Worm (Caenorhabditis elegans) whole organism, L1 larva: ENCODE data around the gene K01F9.2.

Experiments
- C04F5.9 ChIP-seq: sonication (generic microtip); optimal IDR thresholded peaks from 2 replicates; lab custom pipeline; 2016; ENCODE audit warnings: missing genetic modification characterization, missing compliant biosample characterization
- C16A3.4 ChIP-seq: fragments of 150-350 bp; optimal IDR thresholded peaks from 2 replicates; lab custom pipeline; 2014; ENCODE audit warnings: missing biosample characterization, missing genetic modification characterization
- F16B12.6 ChIP-seq: fragments of 150-350 bp; optimal IDR thresholded peaks from 2 replicates; lab custom pipeline; 2014; ENCODE audit warnings: missing biosample characterization, missing genetic modification characterization
- Y116A8C.19 ChIP-seq: sonication (generic microtip); optimal IDR thresholded peaks from 2 replicates; lab custom pipeline; 2016; ENCODE audit warnings: missing compliant biosample characterization, missing genetic modification characterization, borderline replicate concordance
- aha-1 ChIP-seq: fragments of 150-350 bp; optimal IDR thresholded peaks from 2 replicates; lab custom pipeline; 2014; ENCODE audit warnings: missing biosample characterization, missing genetic modification characterization
- ama-1 ChIP-seq: fragments of 150-350 bp; optimal IDR thresholded peaks from 2 replicates; lab custom pipeline; 2014
- blmp-1 ChIP-seq: fragments of 150-350 bp; optimal IDR thresholded peaks from 2 replicates; lab custom pipeline; 2014; ENCODE audit warnings: missing biosample characterization, missing genetic modification characterization
- ceh-63 ChIP-seq: fragments of 200-800 bp; sonication (Bioruptor generic); optimal IDR thresholded peaks from 2 replicates; lab custom pipeline; 2018; ENCODE audit warnings: mild to moderate bottlenecking, missing genetic modification characterization, missing compliant biosample characterization
- ceh-88 ChIP-seq: fragments of 200-800 bp; sonication (Bioruptor generic); IDR thresholded peaks from 2 replicates; pipeline ENCODE4 v1.3.6; 2022; ENCODE audit warnings: missing genetic modification characterization, missing compliant biosample characterization
- ces-1 ChIP-seq: fragments of 150-350 bp; optimal IDR thresholded peaks from 2 replicates; lab custom pipeline; 2014; ENCODE audit warnings: missing biosample characterization, missing genetic modification reagents, missing genetic modification characterization
- dsc-1 ChIP-seq: sonication (generic microtip); optimal IDR thresholded peaks from 2 replicates; lab custom pipeline; 2016; ENCODE audit warnings: mild to moderate bottlenecking, missing genetic modification characterization, missing compliant biosample characterization
- efl-1 ChIP-seq, 4 experiments: fragments of 150-350 bp; optimal IDR thresholded peaks in 3 of 4; peaks in 1 of 4; 1 replicate in 1 of 4; 2 replicates in 3 of 4; lab custom pipeline; 2014; ENCODE audit warnings: missing biosample characterization in 2 of 4, missing genetic modification characterization in 2 of 4, missing genetic modification reagents in 2 of 4
- efl-3 ChIP-seq: fragments of 200-800 bp; sonication (Bioruptor generic); optimal IDR thresholded peaks from 2 replicates; lab custom pipeline; 2018; ENCODE audit warnings: mild to moderate bottlenecking, missing genetic modification characterization, missing compliant biosample characterization
- egl-27 ChIP-seq, 2 experiments: fragments of 150-350 bp in 1 of 2; sonication (generic microtip); optimal IDR thresholded peaks; 3 replicates each; lab custom pipeline; 2017 to 2018; ENCODE audit warnings: missing biosample characterization in 2 of 2, missing genetic modification characterization in 2 of 2, missing genetic modification reagents in 2 of 2
- ets-5 ChIP-seq: fragments of 200-800 bp; sonication (Bioruptor generic); IDR thresholded peaks from 2 replicates; pipeline ENCODE4 v1.3.6; 2022; ENCODE audit warnings: missing genetic modification characterization, missing compliant biosample characterization
- fkh-10 ChIP-seq: sonication (generic microtip); optimal IDR thresholded peaks from 2 replicates; lab custom pipeline; 2017; ENCODE audit warnings: missing biosample characterization, missing genetic modification reagents, missing genetic modification characterization
- fkh-8 ChIP-seq: sonication (generic microtip); optimal IDR thresholded peaks from 2 replicates; lab custom pipeline; 2016; ENCODE audit warnings: mild to moderate bottlenecking, missing genetic modification characterization, missing compliant biosample characterization
- fos-1 ChIP-seq: fragments of 150-350 bp; optimal IDR thresholded peaks from 2 replicates; lab custom pipeline; 2014; ENCODE audit warnings: missing biosample characterization, missing genetic modification characterization
- grh-1 ChIP-seq: fragments of 200-800 bp; sonication (Bioruptor generic); IDR thresholded peaks from 2 replicates; pipeline ENCODE4 v1.3.6; 2022; ENCODE audit warnings: missing genetic modification reagents, missing genetic modification characterization, missing compliant biosample characterization
- hlh-17 ChIP-seq: fragments of 200-800 bp; sonication (Bioruptor generic); optimal IDR thresholded peaks from 2 replicates; lab custom pipeline; 2018; ENCODE audit warnings: missing genetic modification characterization, mild to moderate bottlenecking, missing compliant biosample characterization, moderate library complexity, borderline replicate concordance
- irx-1 ChIP-seq: sonication (generic microtip); optimal IDR thresholded peaks from 2 replicates; lab custom pipeline; 2016; ENCODE audit warnings: missing genetic modification characterization, missing compliant biosample characterization
- lin-14 ChIP-seq: fragments of 200-800 bp; sonication (Bioruptor generic); optimal IDR thresholded peaks from 2 replicates; lab custom pipeline; 2018; ENCODE audit warnings: mild to moderate bottlenecking, missing genetic modification characterization, moderate library complexity, missing compliant biosample characterization
- lin-15B ChIP-seq: fragments of 150-350 bp; sonication (generic microtip); optimal IDR thresholded peaks from 3 replicates; lab custom pipeline; 2014; ENCODE audit warnings: missing biosample characterization, missing genetic modification characterization
- lir-3 ChIP-seq: sonication (generic microtip); optimal IDR thresholded peaks from 2 replicates; lab custom pipeline; 2016; ENCODE audit warnings: mild to moderate bottlenecking, missing genetic modification characterization, moderate library complexity, missing compliant biosample characterization; ENCODE audit not compliant: poor library complexity
- lsy-2 ChIP-seq, 2 experiments: fragments of 150-350 bp; optimal IDR thresholded peaks; 2 replicates each; lab custom pipeline; 2014; ENCODE audit warnings: missing biosample characterization in 2 of 2, missing genetic modification characterization in 2 of 2
- mab-9 ChIP-seq: fragments of 200-800 bp; sonication (Bioruptor generic); IDR thresholded peaks from 2 replicates; pipeline ENCODE4 v1.3.6; 2022; ENCODE audit warnings: missing genetic modification reagents, missing genetic modification characterization, missing compliant biosample characterization
- mef-2 ChIP-seq: fragments of 150-350 bp; optimal IDR thresholded peaks from 2 replicates; lab custom pipeline; 2014; ENCODE audit warnings: missing biosample characterization, missing genetic modification characterization
- mep-1 ChIP-seq: fragments of 150-350 bp; optimal IDR thresholded peaks from 2 replicates; lab custom pipeline; 2014; ENCODE audit warnings: missing biosample characterization, missing genetic modification characterization
- nhr-19 ChIP-seq: fragments of 200-800 bp; sonication (Bioruptor generic); conservative IDR thresholded peaks from 2 replicates; pipeline ENCODE4 v1.3.6; 2022; ENCODE audit warnings: missing genetic modification characterization, missing compliant biosample characterization
- nhr-237 ChIP-seq: fragments of 150-350 bp; optimal IDR thresholded peaks from 2 replicates; lab custom pipeline; 2014; ENCODE audit warnings: missing biosample characterization, missing genetic modification characterization
- nhr-71 ChIP-seq: sonication (generic microtip); optimal IDR thresholded peaks from 2 replicates; lab custom pipeline; 2016; ENCODE audit warnings: mild to moderate bottlenecking, missing genetic modification characterization, moderate library complexity, missing compliant biosample characterization
- nhr-76 ChIP-seq: sonication (generic microtip); optimal IDR thresholded peaks from 2 replicates; lab custom pipeline; 2017; ENCODE audit warnings: missing biosample characterization, missing genetic modification characterization
- nhr-77 ChIP-seq: fragments of 150-350 bp; optimal IDR thresholded peaks from 2 replicates; lab custom pipeline; 2014; ENCODE audit warnings: missing biosample characterization, missing genetic modification characterization
- nhr-84 ChIP-seq: sonication (generic microtip); optimal IDR thresholded peaks from 2 replicates; lab custom pipeline; 2017; ENCODE audit warnings: missing biosample characterization, missing genetic modification characterization
- nhr-85 ChIP-seq: sonication (generic microtip); peaks from one replicate; lab custom pipeline; 2016; ENCODE audit warnings: missing genetic modification characterization, inconsistent platforms, missing compliant biosample characterization
- nhr-90 ChIP-seq: sonication (generic microtip); optimal IDR thresholded peaks from 2 replicates; lab custom pipeline; 2016; ENCODE audit warnings: mild to moderate bottlenecking, missing genetic modification characterization, missing compliant biosample characterization; ENCODE audit not compliant: poor library complexity
- pqm-1 ChIP-seq: sonication (generic microtip); optimal IDR thresholded peaks from 3 replicates; lab custom pipeline; 2017; ENCODE audit warnings: missing biosample characterization, missing genetic modification characterization
- rnt-1 ChIP-seq: sonication (generic microtip); optimal IDR thresholded peaks from 2 replicates; lab custom pipeline; 2016; ENCODE audit warnings: mild to moderate bottlenecking, missing genetic modification characterization, moderate library complexity, missing compliant biosample characterization
- skn-1 ChIP-seq: fragments of 150-350 bp; optimal IDR thresholded peaks from 2 replicates; lab custom pipeline; 2014; ENCODE audit warnings: missing biosample characterization, missing genetic modification characterization
- snpc-4 ChIP-seq: fragments of 150-350 bp; optimal IDR thresholded peaks from 2 replicates; lab custom pipeline; 2014; ENCODE audit warnings: missing biosample characterization, missing genetic modification characterization
- sox-4 ChIP-seq: sonication (generic microtip); optimal IDR thresholded peaks from 2 replicates; lab custom pipeline; 2016; ENCODE audit warnings: missing genetic modification characterization, missing compliant biosample characterization
- sptf-1 ChIP-seq: fragments of 150-350 bp; optimal IDR thresholded peaks from 2 replicates; lab custom pipeline; 2014; ENCODE audit warnings: missing biosample characterization, missing genetic modification characterization
- sup-37 ChIP-seq: fragments of 200-800 bp; sonication (Bioruptor generic); optimal IDR thresholded peaks from 2 replicates; lab custom pipeline; 2018; ENCODE audit warnings: mild to moderate bottlenecking, missing genetic modification characterization, missing compliant biosample characterization
- swsn-7 ChIP-seq: sonication (generic microtip); optimal IDR thresholded peaks from 2 replicates; lab custom pipeline; 2016; ENCODE audit warnings: missing genetic modification characterization, missing compliant biosample characterization
- tbx-2 ChIP-seq: sonication (generic microtip); optimal IDR thresholded peaks from 2 replicates; lab custom pipeline; 2016; ENCODE audit warnings: missing genetic modification characterization, missing compliant biosample characterization
- tlp-1 ChIP-seq: fragments of 150-350 bp; optimal IDR thresholded peaks from 2 replicates; lab custom pipeline; 2014; ENCODE audit warnings: missing biosample characterization, missing genetic modification characterization
- unc-130 ChIP-seq: fragments of 150-350 bp; optimal IDR thresholded peaks from 2 replicates; lab custom pipeline; 2017; ENCODE audit warnings: missing biosample characterization, missing genetic modification characterization, inconsistent platforms
- unc-62 ChIP-seq: fragments of 150-350 bp; optimal IDR thresholded peaks from 2 replicates; lab custom pipeline; 2014; ENCODE audit warnings: missing biosample characterization, missing genetic modification reagents, missing genetic modification characterization
- unc-86 ChIP-seq: sonication (generic microtip); optimal IDR thresholded peaks from 2 replicates; lab custom pipeline; 2016; ENCODE audit warnings: missing genetic modification characterization, missing compliant biosample characterization
- vab-15 ChIP-seq: sonication (generic microtip); optimal IDR thresholded peaks from 2 replicates; lab custom pipeline; 2017; ENCODE audit warnings: missing genotype, mild to moderate bottlenecking, missing genetic modification characterization, missing compliant biosample characterization
- ztf-4 ChIP-seq: fragments of 150-350 bp; optimal IDR thresholded peaks from 2 replicates; lab custom pipeline; 2014; ENCODE audit warnings: missing biosample characterization, missing genetic modification characterization

Gene K01F9.2

DNA sequence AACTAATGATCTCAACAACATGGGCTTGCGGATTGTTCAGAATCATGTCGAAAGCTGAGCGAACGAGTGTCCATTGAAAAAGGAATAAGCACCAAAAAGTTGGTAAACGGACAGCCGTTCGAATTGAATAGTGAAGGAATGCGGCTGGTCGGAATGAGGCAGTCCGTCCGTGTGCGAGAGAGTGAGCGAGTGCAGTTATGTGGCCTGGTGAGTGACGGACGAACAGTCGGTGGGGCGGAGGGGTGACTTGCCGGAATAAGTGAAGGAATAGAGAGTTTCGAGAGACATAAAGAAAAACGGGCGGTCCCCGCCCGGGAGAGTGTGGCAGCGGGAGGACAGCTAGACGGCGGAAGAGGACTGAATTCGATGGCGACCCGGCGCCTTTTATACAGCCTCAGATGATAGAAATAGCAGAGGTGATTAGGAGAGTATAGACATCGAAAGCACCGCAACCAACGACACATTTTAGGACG is 11.6 kb downstream of the K01F9.2 start (continued):
- TF ChIP-seq fkh-8 (tag; lab: Kevin White, UChicago) (no peak), mab-9 (GFP tag; lab: Robert Waterston, UW) (no peak), lin-14 (peak; percentile 94), ets-5 (GFP tag; lab: Robert Waterston, UW) (no peak), rnt-1 (tag; lab: Kevin White, UChicago) (peak; percentile 92), fos-1 (tag; lab: Kevin White, UChicago) (peak; percentile 57), nhr-71 (tag; lab: Kevin White, UChicago) (peak; percentile 93), efl-3 (no peak), tbx-2 (tag; lab: Kevin White, UChicago) (peak; percentile 68), egl-27 (tag; optimal IDR thresholded peaks at IDR 0.05; lab: Kevin White, UChicago) (no peak), sox-4 (no peak), tlp-1 (tag; lab: Kevin White, UChicago) (no peak), blmp-1 (tag; lab: Kevin White, UChicago) (peak; percentile 29), C04F5.9 (tag; lab: Kevin White, UChicago) (peak; percentile 74), sup-37 (GFP tag; lab: Kevin White, UChicago) (peak; percentile 62), ceh-88 (GFP tag; lab: Robert Waterston, UW) (peak; percentile 54; the same call in 1 of the 2 replicates), dsc-1 (tag; lab: Kevin White, UChicago) (no peak), aha-1 (no peak), swsn-7 (tag; lab: Kevin White, UChicago) (peak; percentile 78), pqm-1 (tag; lab: Kevin White, UChicago) (no peak), nhr-84 (no peak), efl-1 (optimal IDR thresholded peaks at IDR 0.05; lab: Kevin White, UChicago) (peak; percentile 38 to 45), efl-1 (GFP tag; optimal IDR thresholded peaks at IDR 0.05 in 1 of 2; lab: Kevin White, UChicago) (peak; percentile 36 to 91), fkh-10 (GFP tag; lab: Kevin White, UChicago) (no peak), unc-130 (peak; percentile 59), lin-15B (tag; lab: Kevin White, UChicago) (peak; percentile 2), irx-1 (tag; lab: Kevin White, UChicago) (no peak), nhr-76 (no peak), nhr-85 (peak; percentile 74), lsy-2 (tag; optimal IDR thresholded peaks at IDR 0.05; lab: Kevin White, UChicago) (peak; percentile 59 to 66), vab-15 (no peak), skn-1 (tag; lab: Kevin White, UChicago) (peak; percentile 55), C16A3.4 (no peak), snpc-4 (tag; lab: Kevin White, UChicago) (no peak), nhr-19 (peak; percentile 89), unc-62 (GFP tag; lab: Kevin White, UChicago) (no peak), nhr-90 (tag; lab: Kevin White, UChicago) (peak; percentile 82), grh-1 (GFP tag; lab: Robert Waterston, UW) (peak; percentile 69), Y116A8C.19 (no peak), ama-1 (peak; percentile 96), mep-1 (peak; percentile 48), ceh-63 (no peak), unc-86 (tag; lab: Kevin White, UChicago) (no peak), F16B12.6 (tag; lab: Kevin White, UChicago) (peak; percentile 18), ztf-4 (tag; lab: Kevin White, UChicago) (peak; percentile 56), nhr-77 (no peak), hlh-17 (GFP tag; lab: Kevin White, UChicago) (no peak), mef-2 (tag; lab: Kevin White, UChicago) (no peak), nhr-237 (tag; lab: Kevin White, UChicago) (no peak), ces-1 (GFP tag; lab: Kevin White, UChicago) (no peak), sptf-1 (tag; lab: Kevin White, UChicago) (no peak), lir-3 (tag; lab: Kevin White, UChicago) (peak; percentile 55)
